Fruit fly (Drosophila melanogaster): ENCODE results near the gene pns.
A peak's percentile ranks its signal among the peaks of the same experiment; 100 is the strongest.

The pns gene

dm6 chr3L:1576489-1577106 is 39.7 kb downstream of the pns start, which contains the start of gene CG13917 (continued):
- TF ChIP-seq crc (GFP tag; optimal IDR thresholded peaks at IDR 0.05), result no peak
- TF ChIP-seq ase (GFP tag; IDR thresholded peaks at IDR 0.05), result no peak
- no peak for TF ChIP-seq NFAT (GFP tag; IDR thresholded peaks at IDR 0.05)
- TF ChIP-seq CG1233 (GFP tag; optimal IDR thresholded peaks at IDR 0.05), result no peak
- TF ChIP-seq lilli (GFP tag; optimal IDR thresholded peaks at IDR 0.05), result no peak
- TF ChIP-seq crol (GFP tag; IDR thresholded peaks at IDR 0.05), result no peak
- no peak for TF ChIP-seq Vsx1 (GFP tag; optimal IDR thresholded peaks at IDR 0.05)
- TF ChIP-seq Dfd (GFP tag; optimal IDR thresholded peaks at IDR 0.05), result no peak
- no peak for TF ChIP-seq BtbVII (GFP tag; optimal IDR thresholded peaks at IDR 0.05)
- TF ChIP-seq CkIIα-i1 (GFP tag; IDR thresholded peaks at IDR 0.05), result no peak
- no peak for TF ChIP-seq Oaz (GFP tag; IDR thresholded peaks at IDR 0.05)
- TF ChIP-seq CG10267 (tag; optimal IDR thresholded peaks at IDR 0.05), result peak; percentile 77
- TF ChIP-seq prd (optimal IDR thresholded peaks at IDR 0.05), result no peak
- TF ChIP-seq prd (GFP tag; IDR thresholded peaks at IDR 0.05), result no peak
- no peak for TF ChIP-seq D19A (tag; optimal IDR thresholded peaks at IDR 0.05)
- 0 out of 3 replicates have a peak, but pooled peaks have one; percentile 17 for TF ChIP-seq so (GFP tag; IDR thresholded peaks at IDR 0.05)
- TF ChIP-seq Meics (GFP tag; optimal IDR thresholded peaks at IDR 0.05), result no peak
- no peak for TF ChIP-seq Usf (GFP tag; optimal IDR thresholded peaks at IDR 0.05)
- TF ChIP-seq HmgD (GFP tag; optimal IDR thresholded peaks at IDR 0.05), result no peak
- TF ChIP-seq CG10543 (GFP tag; optimal IDR thresholded peaks at IDR 0.05), result no peak
- no peak for TF ChIP-seq CG1024 (GFP tag; IDR thresholded peaks at IDR 0.05)
- no peak for TF ChIP-seq HLH4C (GFP tag; IDR thresholded peaks at IDR 0.05; ENCODE audit: partially characterized antibody)
- TF ChIP-seq gsb (GFP tag; IDR thresholded peaks at IDR 0.05), result no peak
- no peak for TF ChIP-seq CG14667 (GFP tag; IDR thresholded peaks at IDR 0.05)
- no peak for TF ChIP-seq CG7556 (GFP tag; optimal IDR thresholded peaks at IDR 0.05)
- TF ChIP-seq CG6272 (GFP tag; IDR thresholded peaks at IDR 0.05), result no peak
- TF ChIP-seq MESR4 (GFP tag; optimal IDR thresholded peaks at IDR 0.05), result peak; percentile 34
- TF ChIP-seq vnd (GFP tag; IDR thresholded peaks at IDR 0.05; ENCODE audit: partially characterized antibody), result no peak
- TF ChIP-seq Opbp (GFP tag; IDR thresholded peaks at IDR 0.05; ENCODE audit: partially characterized antibody), result peak; percentile 60
- TF ChIP-seq CG11560 (tag; IDR thresholded peaks at IDR 0.05), result no peak; the same call in 2 of the 3 replicates
- no peak for TF ChIP-seq PHDP (tag; optimal IDR thresholded peaks at IDR 0.05)
- peak; percentile 86 for TF ChIP-seq Lhr (GFP tag; optimal IDR thresholded peaks at IDR 0.05)
- no peak for TF ChIP-seq Atf3 (GFP tag; optimal IDR thresholded peaks at IDR 0.05)
- no peak for TF ChIP-seq ash1 (GFP tag; optimal IDR thresholded peaks at IDR 0.05)
- TF ChIP-seq ATbp (GFP tag; optimal IDR thresholded peaks at IDR 0.05), result no peak
- no peak for TF ChIP-seq Xrp1 (GFP tag; IDR thresholded peaks at IDR 0.05)
- TF ChIP-seq CG8290 (GFP tag; optimal IDR thresholded peaks at IDR 0.05), result peak; percentile 12
- TF ChIP-seq CG8290 (tag; optimal IDR thresholded peaks at IDR 0.05), result peak in 1 of 2 experiments; percentile 14
- TF ChIP-seq Elba2 (GFP tag; optimal IDR thresholded peaks at IDR 0.05), result no peak
- no peak for TF ChIP-seq tin (GFP tag; optimal IDR thresholded peaks at IDR 0.05)
- TF ChIP-seq CG11504 (tag; optimal IDR thresholded peaks at IDR 0.05), result peak; percentile 51
- TF ChIP-seq ranshi (GFP tag; IDR thresholded peaks at IDR 0.05), result no peak
- no peak for TF ChIP-seq repo (GFP tag; optimal IDR thresholded peaks at IDR 0.05)
- TF ChIP-seq p53 (GFP tag; optimal IDR thresholded peaks at IDR 0.05), result no peak
- no peak for TF ChIP-seq TFAM (GFP tag; optimal IDR thresholded peaks at IDR 0.05)
- peak in 1 of 2 experiments; percentile 40 for TF ChIP-seq Pdp1 (GFP tag; optimal IDR thresholded peaks at IDR 0.05)
- TF ChIP-seq CG7839 (tag; optimal IDR thresholded peaks at IDR 0.05), result no peak
- TF ChIP-seq CG10959 (GFP tag; IDR thresholded peaks at IDR 0.05), result no peak
- TF ChIP-seq jigr1 (GFP tag; IDR thresholded peaks at IDR 0.05), result no peak
- no peak for TF ChIP-seq CG2120 (GFP tag; optimal IDR thresholded peaks at IDR 0.05)
- TF ChIP-seq E2f2 (GFP tag; IDR thresholded peaks at IDR 0.05), result peak; percentile 82
- TF ChIP-seq her (GFP tag; optimal IDR thresholded peaks at IDR 0.05), result no peak

Measured in whole organism, embryonic.